Fruit fly (Drosophila melanogaster) whole organism, wandering third instar larva: ENCODE measurements around the gene CG3527.

ENCODE experiments used
- Dfd ChIP-seq: fragments of >200 bp; optimal IDR thresholded peaks from 2 replicates; lab custom pipeline; 2017; ENCODE audit warnings: missing biosample characterization, missing genetic modification characterization
- Hnf4 ChIP-seq: fragments of 200-800 bp; sonication (Bioruptor generic); optimal IDR thresholded peaks from 2 replicates; lab custom pipeline; 2016; ENCODE audit warnings: missing biosample characterization, mild to moderate bottlenecking, missing genetic modification characterization
- Myc ChIP-seq: fragments of >200 bp; optimal IDR thresholded peaks from 2 replicates; lab custom pipeline; 2017
- N ChIP-seq: fragments of >200 bp; optimal IDR thresholded peaks from 2 replicates; lab custom pipeline; 2018; ENCODE audit warnings: missing biosample characterization, missing external identifiers, missing genetic modification characterization
- Rel ChIP-seq, 2 experiments: fragments of 200-800 bp; sonication (Bioruptor generic) in 1 of 2; optimal IDR thresholded peaks; 2 replicates in 1 of 2; 3 replicates in 1 of 2; lab custom pipeline; 2016 to 2019; ENCODE audit warnings: mild to moderate bottlenecking in 2 of 2, missing biosample characterization in 2 of 2, missing genetic modification characterization in 2 of 2, moderate library complexity in 1 of 2
- br ChIP-seq: fragments of 200-800 bp; sonication (Bioruptor generic); optimal IDR thresholded peaks from 2 replicates; lab custom pipeline; 2016; ENCODE audit warnings: missing biosample characterization, missing genetic modification characterization
- brk ChIP-seq: fragments of 200-800 bp; sonication (Bioruptor generic); optimal IDR thresholded peaks from 2 replicates; lab custom pipeline; 2016; ENCODE audit warnings: missing biosample characterization, mild to moderate bottlenecking, missing genetic modification characterization
- foxo ChIP-seq, 2 experiments: fragments of 200-800 bp; sonication (Bioruptor generic); optimal IDR thresholded peaks; 2 replicates in 1 of 2; 3 replicates in 1 of 2; lab custom pipeline; 2016 to 2017; ENCODE audit warnings: missing biosample characterization in 2 of 2, missing genetic modification characterization in 2 of 2
- pan ChIP-seq: fragments of >200 bp; optimal IDR thresholded peaks from 2 replicates; lab custom pipeline; 2017
- rgr ChIP-seq: fragments of 200-800 bp; sonication (Bioruptor generic); optimal IDR thresholded peaks from 3 replicates; lab custom pipeline; 2016; ENCODE audit warnings: missing biosample characterization, mild to moderate bottlenecking, missing genetic modification characterization
- sage ChIP-seq: fragments of 200-800 bp; sonication (Bioruptor generic); optimal IDR thresholded peaks from 2 replicates; lab custom pipeline; 2016; ENCODE audit warnings: missing biosample characterization, mild to moderate bottlenecking, missing genetic modification characterization
- usp ChIP-seq: fragments of >200 bp; optimal IDR thresholded peaks from 2 replicates; lab custom pipeline; 2017; ENCODE audit warnings: missing biosample characterization, missing genetic modification characterization

- TF ChIP-seq br (peak; percentile 29), brk (GFP tag; lab: Kevin White, UChicago) (no peak), Rel (GFP tag; optimal IDR thresholded peaks at IDR 0.05; lab: Kevin White, UChicago) (no peak), Rel (tag; optimal IDR thresholded peaks at IDR 0.05; lab: Kevin White, UChicago) (peak; percentile 33), Hnf4 (GFP tag; lab: Kevin White, UChicago) (peak; percentile 47), usp (GFP tag; lab: Kevin White, UChicago) (no peak), foxo (GFP tag; optimal IDR thresholded peaks at IDR 0.05; lab: Kevin White, UChicago) (peak in 1 of 2 experiments; percentile 92), Myc (lab: Kevin White, UChicago) (no peak), sage (GFP tag; lab: Kevin White, UChicago) (no peak), pan (lab: Kevin White, UChicago) (no peak), rgr (GFP tag; lab: Kevin White, UChicago) (peak; percentile 89), Dfd (GFP tag; lab: Kevin White, UChicago) (peak; percentile 86), N (peak; percentile 38)
Observed at dm6 chrX:4589951-4590771, 38.4 kb downstream of the CG3527 start.
